Worm (Caenorhabditis elegans): ENCODE measurements around the gene str-256.

Gene str-256

ce11 chrV:501230-501629 lies at the start of gene str-256:
str-256 (minus strand) TSS chrV:501330.
- TF ChIP-seq hlh-6 (tag; optimal IDR thresholded peaks at IDR 0.05), result no peak
- TF ChIP-seq sdc-2 (tag; optimal IDR thresholded peaks at IDR 0.05), result no peak
- no peak for TF ChIP-seq T23F11.4 (GFP tag; optimal IDR thresholded peaks at IDR 0.05)
- TF ChIP-seq pha-4 (tag; optimal IDR thresholded peaks at IDR 0.05), result no peak
- TF ChIP-seq hlh-13 (GFP tag; optimal IDR thresholded peaks at IDR 0.05), result no peak
- TF ChIP-seq unc-55 (GFP tag; optimal IDR thresholded peaks at IDR 0.05), result no peak
- TF ChIP-seq F13H6.1 (tag; optimal IDR thresholded peaks at IDR 0.05), result no peak
- no peak for TF ChIP-seq sox-2 (GFP tag; IDR thresholded peaks at IDR 0.05)
- no peak for TF ChIP-seq ceh-9 (tag; optimal IDR thresholded peaks at IDR 0.05)
- TF ChIP-seq sox-4 (tag; optimal IDR thresholded peaks at IDR 0.05), result no peak
- TF ChIP-seq ceh-14 (tag; optimal IDR thresholded peaks at IDR 0.05), result no peak
- no peak for TF ChIP-seq pros-1 (tag; optimal IDR thresholded peaks at IDR 0.05)
- no peak for TF ChIP-seq syd-9 (tag; optimal IDR thresholded peaks at IDR 0.05)
- no peak for TF ChIP-seq lin-11 (tag; optimal IDR thresholded peaks at IDR 0.05)
- TF ChIP-seq unc-86 (tag; optimal IDR thresholded peaks at IDR 0.05), result no peak

ce11 chrV:547980-548379 lies 46.9 kb upstream of the str-256 start, which contains the start of gene C14C6.6:
C14C6.6 (minus strand) TSS chrV:548080.
- no peak for TF ChIP-seq hlh-13 (GFP tag; optimal IDR thresholded peaks at IDR 0.05)
- TF ChIP-seq K02D7.2 (tag; optimal IDR thresholded peaks at IDR 0.05), result no peak
- TF ChIP-seq tbx-2 (tag; optimal IDR thresholded peaks at IDR 0.05), result no peak
- TF ChIP-seq sox-2 (GFP tag; IDR thresholded peaks at IDR 0.05), result no peak
- no peak for TF ChIP-seq nhr-11 (tag; optimal IDR thresholded peaks at IDR 0.05)
- no peak for TF ChIP-seq mec-3 (tag; optimal IDR thresholded peaks at IDR 0.05; ENCODE audit: borderline replicate concordance)
- no peak for TF ChIP-seq ref-2 (tag; optimal IDR thresholded peaks at IDR 0.05)

ce11 chrV:543169-543568 lies 42.0 kb upstream of the str-256 start, which contains the start of gene C14C6.3:
C14C6.3 (plus strand) TSS chrV:543469.
- TF ChIP-seq ama-1 (optimal IDR thresholded peaks at IDR 0.05) (no peak), ceh-48 (tag; optimal IDR thresholded peaks at IDR 0.05) (no peak)

ce11 chrV:541470-541869 lies 40.3 kb upstream of the str-256 start:
- TF ChIP-seq ceh-24 (tag; optimal IDR thresholded peaks at IDR 0.05) (no peak), elt-4 (tag; optimal IDR thresholded peaks at IDR 0.05) (no peak), odd-2 (tag; optimal IDR thresholded peaks at IDR 0.05) (no peak), zip-5 (tag; optimal IDR thresholded peaks at IDR 0.05) (no peak), ceh-34 (tag; optimal IDR thresholded peaks at IDR 0.05) (no peak), sox-2 (GFP tag; IDR thresholded peaks at IDR 0.05) (no peak), madf-2 (tag; optimal IDR thresholded peaks at IDR 0.05) (no peak), pag-3 (tag; optimal IDR thresholded peaks at IDR 0.05; ENCODE audit: borderline replicate concordance) (no peak), nhr-11 (tag; optimal IDR thresholded peaks at IDR 0.05) (no peak), ceh-18 (tag; optimal IDR thresholded peaks at IDR 0.05) (no peak)

ce11 chrV:539040-539510 lies 37.9 kb upstream of the str-256 start, which contains the start of gene nhr-155:
nhr-155 (plus strand) TSS chrV:539460.
- TF ChIP-seq dve-1 (tag; optimal IDR thresholded peaks at IDR 0.05) (no peak), ref-2 (tag; optimal IDR thresholded peaks at IDR 0.05) (no peak), sox-2 (GFP tag; IDR thresholded peaks at IDR 0.05) (no peak), ahr-1 (tag; optimal IDR thresholded peaks at IDR 0.05) (no peak), ceh-24 (tag; optimal IDR thresholded peaks at IDR 0.05) (no peak), K09A11.1 (tag; optimal IDR thresholded peaks at IDR 0.05; ENCODE audit: insufficient read depth) (no peak)

- TF ChIP-seq hlh-13 (GFP tag; optimal IDR thresholded peaks at IDR 0.05), result no peak
Measured at ce11 chrV:536571-536970, 35.4 kb upstream of the str-256 start, which contains the start of gene C14C6.5. C14C6.5 (plus strand) TSS chrV:536628.
